Worm (Caenorhabditis elegans): ENCODE results near the gene tps-1.

Gene tps-1

ce11 chrX:17479694-17480574 lies 5.6 kb upstream of the tps-1 start (continued):
- no peak for TF ChIP-seq zag-1 (tag; optimal IDR thresholded peaks at IDR 0.05)
- peak; percentile 97 for TF ChIP-seq fkh-8 (tag; optimal IDR thresholded peaks at IDR 0.05)
- peak; percentile 78 for TF ChIP-seq jun-1 (tag; optimal IDR thresholded peaks at IDR 0.05)
- no peak for TF ChIP-seq unc-30 (tag; optimal IDR thresholded peaks at IDR 0.05)
- TF ChIP-seq ztf-4 (tag; optimal IDR thresholded peaks at IDR 0.05), result peak; percentile 93
- TF ChIP-seq skn-1 (tag; optimal IDR thresholded peaks at IDR 0.05), result peak; percentile 75
- no peak for TF ChIP-seq sptf-1 (tag; optimal IDR thresholded peaks at IDR 0.05)
- TF ChIP-seq lin-39 (tag; optimal IDR thresholded peaks at IDR 0.05), result peak; percentile 26
- TF ChIP-seq nhr-237 (tag; optimal IDR thresholded peaks at IDR 0.05), result peak; percentile 69
- no peak for TF ChIP-seq pag-3 (tag; optimal IDR thresholded peaks at IDR 0.05; ENCODE audit: borderline replicate concordance, insufficient read depth)
- TF ChIP-seq vab-15 (tag; optimal IDR thresholded peaks at IDR 0.05), result peak; percentile 48
- TF ChIP-seq lir-3 (tag; optimal IDR thresholded peaks at IDR 0.05; ENCODE audit: poor library complexity), result peak; percentile 78
- peak; percentile 30 to 89 for TF ChIP-seq mdl-1 (tag; optimal IDR thresholded peaks at IDR 0.05)
- peak; percentile 50 for TF ChIP-seq C34B4.2 (tag; optimal IDR thresholded peaks at IDR 0.05)
- no peak for TF ChIP-seq aly-2 (tag; optimal IDR thresholded peaks at IDR 0.05)
- peak; percentile 61 for TF ChIP-seq lin-13 (GFP tag; optimal IDR thresholded peaks at IDR 0.05)
- no peak for TF ChIP-seq nhr-76 (tag; optimal IDR thresholded peaks at IDR 0.05)
- TF ChIP-seq lin-15B (tag; optimal IDR thresholded peaks at IDR 0.05), result no peak
- no peak for TF ChIP-seq pqm-1 (tag; optimal IDR thresholded peaks at IDR 0.05)
- TF ChIP-seq nhr-85 (tag), result peak; percentile 97
- TF ChIP-seq nhr-12 (tag; optimal IDR thresholded peaks at IDR 0.05), result no peak
- peak; percentile 27 for TF ChIP-seq C04F5.9 (tag; optimal IDR thresholded peaks at IDR 0.05)
- TF ChIP-seq mep-1 (tag; optimal IDR thresholded peaks at IDR 0.05), result peak; percentile 70
- peak; percentile 70 for TF ChIP-seq isw-1 (GFP tag; IDR thresholded peaks at IDR 0.05)
- TF ChIP-seq ceh-90 (tag; optimal IDR thresholded peaks at IDR 0.05), result no peak
- peak in 1 of 2 experiments; percentile 60 for TF ChIP-seq ztf-11 (tag; optimal IDR thresholded peaks at IDR 0.05)
- peak; percentile 95 for TF ChIP-seq nhr-47 (tag; optimal IDR thresholded peaks at IDR 0.05)
- TF ChIP-seq snpc-4 (tag; optimal IDR thresholded peaks at IDR 0.05), result peak; percentile 26
- TF ChIP-seq ets-5 (GFP tag; IDR thresholded peaks at IDR 0.05), result no peak
- TF ChIP-seq fos-1 (tag; optimal IDR thresholded peaks at IDR 0.05), result peak; percentile 56
- TF ChIP-seq F16B12.6 (tag; optimal IDR thresholded peaks at IDR 0.05), result no peak
- peak; percentile 87 for TF ChIP-seq irx-1 (tag; optimal IDR thresholded peaks at IDR 0.05)
- TF ChIP-seq grh-1 (GFP tag; IDR thresholded peaks at IDR 0.05), result peak; percentile 75
- TF ChIP-seq elt-2 (tag; optimal IDR thresholded peaks at IDR 0.05), result peak; percentile 76
- peak; percentile 67 for TF ChIP-seq unc-130 (tag; optimal IDR thresholded peaks at IDR 0.05)
- peak; percentile 52 to 78 for TF ChIP-seq lin-35 (GFP tag; optimal IDR thresholded peaks at IDR 0.05)
- TF ChIP-seq lin-14 (GFP tag; optimal IDR thresholded peaks at IDR 0.05), result peak; percentile 98
- TF ChIP-seq tbx-2 (tag; optimal IDR thresholded peaks at IDR 0.05), result peak; percentile 95
- TF ChIP-seq nhr-77 (tag; optimal IDR thresholded peaks at IDR 0.05), result peak; percentile 19
- TF ChIP-seq unc-62 (GFP tag; optimal IDR thresholded peaks at IDR 0.05), result no peak
- TF ChIP-seq dpl-1 (GFP tag; optimal IDR thresholded peaks at IDR 0.05), result peak; percentile 21 to 25 (median 24)
- TF ChIP-seq swsn-7 (tag; optimal IDR thresholded peaks at IDR 0.05), result peak; percentile 95
- TF ChIP-seq lsy-2 (tag; optimal IDR thresholded peaks at IDR 0.05), result peak; percentile 68 to 70
- TF ChIP-seq fkh-10 (GFP tag; optimal IDR thresholded peaks at IDR 0.05), result peak; percentile 70
- TF ChIP-seq nhr-20 (tag; optimal IDR thresholded peaks at IDR 0.05), result peak; percentile 97
- TF ChIP-seq xbp-1 (tag; optimal IDR thresholded peaks at IDR 0.05), result peak; percentile 80
- TF ChIP-seq ama-1 (optimal IDR thresholded peaks at IDR 0.05), result no peak
- TF ChIP-seq snu-23 (GFP tag; optimal IDR thresholded peaks at IDR 0.05), result peak; percentile 95
- peak; percentile 54 to 95 for TF ChIP-seq egl-27 (tag; optimal IDR thresholded peaks at IDR 0.05)
- TF ChIP-seq nhr-28 (tag; optimal IDR thresholded peaks at IDR 0.05), result no peak
- no peak for TF ChIP-seq ces-1 (GFP tag; optimal IDR thresholded peaks at IDR 0.05)
- TF ChIP-seq pax-3 (tag; optimal IDR thresholded peaks at IDR 0.05), result peak; percentile 89

Data from whole organism, L1 larva.